Worm (Caenorhabditis elegans) whole organism, L4 larva: ENCODE measurements around the gene T28C6.5.
A peak's percentile ranks its signal among the peaks of the same experiment; 100 is the strongest.

ENCODE experiments used
- R02D3.7 ChIP-seq: fragments of 150-350 bp; sonication (generic microtip); optimal IDR thresholded peaks from 3 replicates; lab custom pipeline; 2014; ENCODE audit warnings: missing biosample characterization, missing genetic modification characterization
- T26A8.4 ChIP-seq: fragments of 200-800 bp; sonication (Bioruptor generic); IDR thresholded peaks from 2 replicates; pipeline ENCODE4 v1.3.6; 2022; ENCODE audit warnings: missing genetic modification characterization, missing compliant biosample characterization
- Y105C5A.15 ChIP-seq: fragments of 200-800 bp; sonication (Bioruptor generic); IDR thresholded peaks from 2 replicates; pipeline ENCODE4 v1.3.6; 2022; ENCODE audit warnings: missing genetic modification characterization, missing compliant biosample characterization
- ZK337.2 ChIP-seq: fragments of 200-800 bp; sonication (Bioruptor generic); IDR thresholded peaks from 2 replicates; pipeline ENCODE4 v1.3.6; 2022; ENCODE audit warnings: missing genetic modification reagents, missing genetic modification characterization, missing compliant biosample characterization
- ZK546.5 ChIP-seq, 2 experiments: sonication (generic microtip); optimal IDR thresholded peaks; 2 replicates each; lab custom pipeline; 2017; ENCODE audit warnings: missing biosample characterization in 2 of 2, missing genetic modification characterization in 2 of 2
- aha-1 ChIP-seq: fragments of 150-350 bp; peaks from one replicate; lab custom pipeline; 2014; ENCODE audit warnings: missing biosample characterization, missing genetic modification characterization
- arid-1 ChIP-seq: fragments of 200-800 bp; sonication (Bioruptor generic); conservative IDR thresholded peaks from 2 replicates; pipeline ENCODE4 v1.3.6; 2022; ENCODE audit warnings: missing genetic modification reagents, missing genetic modification characterization, missing compliant biosample characterization
- attf-4 ChIP-seq: sonication (generic microtip); optimal IDR thresholded peaks from 3 replicates; lab custom pipeline; 2017; ENCODE audit warnings: missing biosample characterization, missing genetic modification characterization
- ceh-20 ChIP-seq: fragments of 200-800 bp; sonication (Bioruptor generic); IDR thresholded peaks from 2 replicates; pipeline ENCODE4 v1.3.6; 2022; ENCODE audit warnings: missing genetic modification reagents, missing genetic modification characterization, missing compliant biosample characterization
- ctbp-1 ChIP-seq: fragments of 200-800 bp; sonication (Bioruptor generic); IDR thresholded peaks from 2 replicates; pipeline ENCODE4 v1.3.6; 2022; ENCODE audit warnings: missing genetic modification reagents, missing genetic modification characterization, missing compliant biosample characterization
- dmd-8 ChIP-seq: fragments of 200-800 bp; sonication (Bioruptor generic); IDR thresholded peaks from 2 replicates; pipeline ENCODE4 v1.3.6; 2022; ENCODE audit warnings: missing genetic modification characterization, missing compliant biosample characterization
- dpl-1 ChIP-seq: fragments of 150-350 bp; optimal IDR thresholded peaks from 2 replicates; lab custom pipeline; 2014; ENCODE audit warnings: missing biosample characterization, missing genetic modification reagents, missing genetic modification characterization
- dve-1 ChIP-seq: sonication (generic microtip); optimal IDR thresholded peaks from 2 replicates; lab custom pipeline; 2017; ENCODE audit warnings: antibody characterized with exemption, mild to moderate bottlenecking, missing genetic modification characterization, missing compliant biosample characterization; ENCODE audit not compliant: insufficient read depth
- egl-27 ChIP-seq: sonication (generic microtip); optimal IDR thresholded peaks from 3 replicates; lab custom pipeline; 2017; ENCODE audit warnings: missing biosample characterization, missing genetic modification reagents, missing genetic modification characterization
- fos-1 ChIP-seq: fragments of 150-350 bp; optimal IDR thresholded peaks from 2 replicates; lab custom pipeline; 2014; ENCODE audit warnings: missing biosample characterization, missing genetic modification characterization
- hlh-11 ChIP-seq: fragments of 200-800 bp; sonication (Bioruptor generic); optimal IDR thresholded peaks from 2 replicates; lab custom pipeline; 2018; ENCODE audit warnings: mild to moderate bottlenecking, missing genetic modification characterization, missing compliant biosample characterization
- hlh-30 ChIP-seq: sonication (generic microtip); optimal IDR thresholded peaks from 2 replicates; lab custom pipeline; 2017; ENCODE audit warnings: antibody characterized with exemption, mild to moderate bottlenecking, missing genetic modification characterization, missing compliant biosample characterization; ENCODE audit not compliant: insufficient read depth
- jun-1 ChIP-seq: fragments of 150-350 bp; optimal IDR thresholded peaks from 2 replicates; lab custom pipeline; 2014; ENCODE audit warnings: missing biosample characterization, missing genetic modification reagents, missing genetic modification characterization
- lim-7 ChIP-seq: fragments of 200-800 bp; sonication (Bioruptor generic); IDR thresholded peaks from 2 replicates; pipeline ENCODE4 v1.3.6; 2022; ENCODE audit warnings: missing genetic modification characterization, missing compliant biosample characterization
- lin-1 ChIP-seq: fragments of 200-800 bp; sonication (Bioruptor generic); IDR thresholded peaks from 2 replicates; pipeline ENCODE4 v1.3.6; 2022; ENCODE audit warnings: missing genetic modification reagents, missing genetic modification characterization, missing compliant biosample characterization
- lin-29 ChIP-seq: fragments of 200-800 bp; sonication (Bioruptor generic); IDR thresholded peaks from 2 replicates; pipeline ENCODE4 v1.3.6; 2022; ENCODE audit warnings: missing genetic modification reagents, missing genetic modification characterization, missing compliant biosample characterization
- lir-3 ChIP-seq: sonication (generic microtip); optimal IDR thresholded peaks from 2 replicates; lab custom pipeline; 2016; ENCODE audit warnings: mild to moderate bottlenecking, missing genetic modification characterization, missing compliant biosample characterization
- lsy-2 ChIP-seq, 2 experiments: fragments of 150-350 bp in 1 of 2; sonication (generic microtip) in 1 of 2; optimal IDR thresholded peaks; 2 replicates each; lab custom pipeline; 2014 to 2017; ENCODE audit warnings: missing biosample characterization in 2 of 2, missing genetic modification characterization in 2 of 2
- madf-9 ChIP-seq: fragments of 200-800 bp; sonication (Bioruptor generic); conservative IDR thresholded peaks from 2 replicates; pipeline ENCODE4 v1.3.6; 2022; ENCODE audit warnings: missing genetic modification reagents, missing genetic modification characterization, missing compliant biosample characterization
- mdl-1 ChIP-seq, 2 experiments: fragments of 150-350 bp in 1 of 2; sonication (generic microtip) in 1 of 2; optimal IDR thresholded peaks; 2 replicates each; lab custom pipeline; 2014 to 2017; ENCODE audit warnings: missing biosample characterization in 2 of 2, missing genetic modification characterization in 2 of 2
- mdt-29 ChIP-seq: fragments of 200-800 bp; sonication (Bioruptor generic); IDR thresholded peaks from 2 replicates; pipeline ENCODE4 v1.3.6; 2022; ENCODE audit warnings: missing genetic modification reagents, missing genetic modification characterization, missing compliant biosample characterization
- mep-1 ChIP-seq: fragments of 150-350 bp; sonication (generic microtip); optimal IDR thresholded peaks from 3 replicates; lab custom pipeline; 2014; ENCODE audit warnings: missing biosample characterization, missing genetic modification characterization
- nhr-10 ChIP-seq: fragments of 150-350 bp; optimal IDR thresholded peaks from 2 replicates; lab custom pipeline; 2014; ENCODE audit warnings: missing biosample characterization, missing genetic modification characterization
- nhr-102 ChIP-seq: sonication (generic microtip); optimal IDR thresholded peaks from 2 replicates; lab custom pipeline; 2016; ENCODE audit warnings: mild to moderate bottlenecking, missing genetic modification characterization, moderate library complexity, missing compliant biosample characterization
- nhr-11 ChIP-seq: fragments of 150-350 bp; optimal IDR thresholded peaks from 2 replicates; lab custom pipeline; 2014; ENCODE audit warnings: missing biosample characterization, missing genetic modification characterization
- nhr-25 ChIP-seq: sonication (generic microtip); optimal IDR thresholded peaks from 2 replicates; lab custom pipeline; 2017; ENCODE audit warnings: missing genetic modification characterization, mild to moderate bottlenecking, missing compliant biosample characterization, antibody characterized with exemption, moderate library complexity, borderline replicate concordance; ENCODE audit not compliant: insufficient read depth
- nhr-28 ChIP-seq: fragments of 150-350 bp; optimal IDR thresholded peaks from 2 replicates; lab custom pipeline; 2014; ENCODE audit warnings: missing biosample characterization, missing genetic modification characterization
- nhr-41 ChIP-seq: fragments of 200-800 bp; sonication (Bioruptor generic); IDR thresholded peaks from 2 replicates; pipeline ENCODE4 v1.3.6; 2022; ENCODE audit warnings: missing genetic modification reagents, missing genetic modification characterization, missing compliant biosample characterization
- nhr-48 ChIP-seq: sonication (generic microtip); optimal IDR thresholded peaks from 2 replicates; lab custom pipeline; 2016; ENCODE audit warnings: mild to moderate bottlenecking, missing genetic modification characterization, missing compliant biosample characterization
- nhr-6 ChIP-seq: fragments of 150-350 bp; optimal IDR thresholded peaks from 2 replicates; lab custom pipeline; 2014; ENCODE audit warnings: missing biosample characterization, missing genetic modification characterization
- nhr-77 ChIP-seq: fragments of 150-350 bp; optimal IDR thresholded peaks from 2 replicates; lab custom pipeline; 2014; ENCODE audit warnings: missing biosample characterization, missing genetic modification characterization
- pha-4 ChIP-seq, 2 experiments: fragments of 150-350 bp in 1 of 2; fragments of 200-800 bp in 1 of 2; sonication (Bioruptor generic) in 1 of 2; IDR thresholded peaks in 1 of 2; optimal IDR thresholded peaks in 1 of 2; 2 replicates each; pipeline versions ENCODE4 v1.3.6 to Lab custom; 2014 to 2022; ENCODE audit warnings: missing genetic modification characterization in 2 of 2, missing genetic modification reagents in 2 of 2, missing biosample characterization in 1 of 2, missing compliant biosample characterization in 1 of 2
- pqm-1 ChIP-seq: sonication (generic microtip); optimal IDR thresholded peaks from 2 replicates; lab custom pipeline; 2017; ENCODE audit warnings: missing biosample characterization, missing genetic modification characterization
- rbr-2 ChIP-seq: sonication (generic microtip); optimal IDR thresholded peaks from 2 replicates; lab custom pipeline; 2016; ENCODE audit warnings: missing genotype, missing genetic modification characterization, missing compliant biosample characterization
- snpc-1.2 ChIP-seq: fragments of 200-800 bp; sonication (Bioruptor generic); IDR thresholded peaks from 2 replicates; pipeline ENCODE4 v1.3.6; 2022; ENCODE audit warnings: missing genetic modification reagents, missing genetic modification characterization, missing compliant biosample characterization
- tra-1 ChIP-seq: fragments of 200-800 bp; sonication (Bioruptor generic); IDR thresholded peaks from 2 replicates; pipeline ENCODE4 v1.3.6; 2022; ENCODE audit warnings: missing genetic modification reagents, missing genetic modification characterization, missing compliant biosample characterization
- unc-39 ChIP-seq: sonication (generic microtip); optimal IDR thresholded peaks from 2 replicates; lab custom pipeline; 2017; ENCODE audit warnings: missing biosample characterization, missing genetic modification characterization
- zag-1 ChIP-seq: fragments of 150-350 bp; optimal IDR thresholded peaks from 2 replicates; lab custom pipeline; 2014; ENCODE audit warnings: missing biosample characterization, missing genetic modification characterization
- ztf-11 ChIP-seq: fragments of 150-350 bp; optimal IDR thresholded peaks from 2 replicates; lab custom pipeline; 2014; ENCODE audit warnings: missing biosample characterization, missing genetic modification characterization

The T28C6.5 gene

ce11 chrIV:8821147-8821546, at the start of gene T28C6.5:
TSS of gene T28C6.5 (plus strand) at chrIV:8821447.
- no peak for TF ChIP-seq fos-1 (tag; lab: Kevin White, UChicago)
- no peak for TF ChIP-seq ZK546.5 (tag; optimal IDR thresholded peaks at IDR 0.05; lab: Kevin White, UChicago)
- no peak for TF ChIP-seq hlh-11 (tag; lab: Kevin White, UChicago)
- TF ChIP-seq lsy-2 (tag; optimal IDR thresholded peaks at IDR 0.05; lab: Kevin White, UChicago): no peak
- TF ChIP-seq dve-1: no peak
- no peak for TF ChIP-seq pqm-1 (tag; lab: Kevin White, UChicago)
- TF ChIP-seq R02D3.7 (tag; lab: Kevin White, UChicago): no peak
- TF ChIP-seq lir-3: no peak
- TF ChIP-seq pha-4 (GFP tag; IDR thresholded peaks at IDR 0.05; lab: Robert Waterston, UW): no peak
- TF ChIP-seq pha-4 (tag; optimal IDR thresholded peaks at IDR 0.05; lab: Kevin White, UChicago): no peak
- no peak for TF ChIP-seq egl-27 (tag; lab: Kevin White, UChicago)
- TF ChIP-seq arid-1 (GFP tag; lab: Robert Waterston, UW): no peak
- TF ChIP-seq nhr-25 (tag; lab: Kevin White, UChicago): no peak
- no peak for TF ChIP-seq dpl-1 (GFP tag; lab: Kevin White, UChicago)
- TF ChIP-seq Y105C5A.15: no peak
- TF ChIP-seq tra-1: no peak
- TF ChIP-seq nhr-102 (tag; lab: Kevin White, UChicago): no peak

- no peak for TF ChIP-seq T26A8.4
- TF ChIP-seq mdt-29 (GFP tag; lab: Robert Waterston, UW): no peak
- no peak for TF ChIP-seq hlh-11 (tag; lab: Kevin White, UChicago)
- TF ChIP-seq ZK337.2: no peak
- no peak for TF ChIP-seq unc-39 (tag; lab: Kevin White, UChicago)
- TF ChIP-seq madf-9 (GFP tag; lab: Robert Waterston, UW): no peak
These were observed 48.4 kb upstream of the T28C6.5 start, which contains the start of gene F20C5.6 for ce11 chrIV:8772800-8773256. TSS of gene F20C5.6 (minus strand) at chrIV:8773206.

ce11 chrIV:8778045-8778444, 43.2 kb upstream of the T28C6.5 start, which contains the start of gene C33D9.6:
TSS of gene C33D9.6 (minus strand) at chrIV:8778145.
- TF ChIP-seq aha-1 (tag; lab: Kevin White, UChicago) (peak; percentile 50), lin-1 (GFP tag; lab: Robert Waterston, UW) (no peak)

ce11 chrIV:8782172-8782571, 39.1 kb upstream of the T28C6.5 start:
- no peak for TF ChIP-seq nhr-10 (tag; lab: Kevin White, UChicago)
- no peak for TF ChIP-seq T26A8.4
- TF ChIP-seq aha-1 (tag; lab: Kevin White, UChicago): peak; percentile 94
- peak in 1 of 2 experiments; percentile 88 for TF ChIP-seq mdl-1 (tag; optimal IDR thresholded peaks at IDR 0.05; lab: Kevin White, UChicago)
- peak; percentile 70 for TF ChIP-seq nhr-6
- TF ChIP-seq nhr-28 (tag; lab: Kevin White, UChicago): peak; percentile 82
- TF ChIP-seq zag-1 (tag; lab: Kevin White, UChicago): no peak
- peak; percentile 60 for TF ChIP-seq nhr-48 (tag; lab: Kevin White, UChicago)
- TF ChIP-seq lin-29 (GFP tag; lab: Robert Waterston, UW): no peak
- peak; percentile 11 for TF ChIP-seq jun-1 (tag; lab: Kevin White, UChicago)
- TF ChIP-seq nhr-102 (tag; lab: Kevin White, UChicago): no peak
- no peak for TF ChIP-seq mdt-29 (GFP tag; lab: Robert Waterston, UW)
- peak; percentile 81 for TF ChIP-seq nhr-77 (tag; lab: Kevin White, UChicago)
- peak; percentile 85 for TF ChIP-seq dve-1
- TF ChIP-seq ctbp-1 (GFP tag; lab: Robert Waterston, UW): no peak
- TF ChIP-seq nhr-41 (GFP tag; lab: Robert Waterston, UW): 0 out of 2 replicates have a peak, but pooled peaks have one; percentile 17
- TF ChIP-seq dmd-8 (GFP tag; lab: Robert Waterston, UW): no peak
- peak; percentile 78 for TF ChIP-seq nhr-25 (tag; lab: Kevin White, UChicago)
- peak; percentile 42 for TF ChIP-seq pqm-1 (tag; lab: Kevin White, UChicago)
- TF ChIP-seq tra-1: no peak
- TF ChIP-seq hlh-30 (tag; lab: Kevin White, UChicago): peak; percentile 91
- peak; percentile 75 for TF ChIP-seq mep-1 (tag; lab: Kevin White, UChicago)
- TF ChIP-seq snpc-1.2 (GFP tag; lab: Robert Waterston, UW): no peak
- 0 out of 2 replicates have a peak, but pooled peaks have one; percentile 32 for TF ChIP-seq ceh-20
- peak; percentile 70 for TF ChIP-seq rbr-2 (tag; lab: Kevin White, UChicago)
- no peak for TF ChIP-seq ztf-11
- peak; percentile 55 for TF ChIP-seq nhr-11 (tag; lab: Kevin White, UChicago)
- TF ChIP-seq dpl-1 (GFP tag; lab: Kevin White, UChicago): peak; percentile 37
- peak; percentile 98 for TF ChIP-seq hlh-11 (tag; lab: Kevin White, UChicago)
- TF ChIP-seq lim-7 (GFP tag; lab: Robert Waterston, UW): no peak
- no peak for TF ChIP-seq attf-4 (tag; lab: Kevin White, UChicago)
